Worm (Caenorhabditis elegans) whole organism, L1 larva: ENCODE data around the gene R09E10.13.

Source experiments
- C34B4.2 ChIP-seq: sonication (generic microtip); optimal IDR thresholded peaks from 2 replicates; lab custom pipeline; 2017; ENCODE audit warnings: mild to moderate bottlenecking, missing genetic modification characterization, missing compliant biosample characterization
- aha-1 ChIP-seq: fragments of 150-350 bp; optimal IDR thresholded peaks from 2 replicates; lab custom pipeline; 2014; ENCODE audit warnings: missing biosample characterization, missing genetic modification characterization
- blmp-1 ChIP-seq: fragments of 150-350 bp; optimal IDR thresholded peaks from 2 replicates; lab custom pipeline; 2014; ENCODE audit warnings: missing biosample characterization, missing genetic modification characterization
- ceh-8 ChIP-seq: fragments of 200-800 bp; sonication (Bioruptor generic); optimal IDR thresholded peaks from 2 replicates; lab custom pipeline; 2018; ENCODE audit warnings: mild to moderate bottlenecking, missing genetic modification characterization, moderate library complexity, missing compliant biosample characterization
- ceh-82 ChIP-seq, 3 experiments: fragments of 150-350 bp in 1 of 3; sonication (generic microtip) in 2 of 3; optimal IDR thresholded peaks; 2 replicates each; lab custom pipeline; 2014 to 2017; ENCODE audit warnings: missing biosample characterization in 3 of 3, missing genetic modification characterization in 3 of 3
- ceh-88 ChIP-seq: fragments of 200-800 bp; sonication (Bioruptor generic); IDR thresholded peaks from 2 replicates; pipeline ENCODE4 v1.3.6; 2022; ENCODE audit warnings: missing genetic modification characterization, missing compliant biosample characterization
- ces-1 ChIP-seq: fragments of 150-350 bp; optimal IDR thresholded peaks from 2 replicates; lab custom pipeline; 2014; ENCODE audit warnings: missing biosample characterization, missing genetic modification reagents, missing genetic modification characterization
- dsc-1 ChIP-seq: sonication (generic microtip); optimal IDR thresholded peaks from 2 replicates; lab custom pipeline; 2016; ENCODE audit warnings: mild to moderate bottlenecking, missing genetic modification characterization, missing compliant biosample characterization
- efl-1 ChIP-seq, 4 experiments: fragments of 150-350 bp; optimal IDR thresholded peaks in 3 of 4; peaks in 1 of 4; 1 replicate in 1 of 4; 2 replicates in 3 of 4; lab custom pipeline; 2014; ENCODE audit warnings: missing biosample characterization in 2 of 4, missing genetic modification characterization in 2 of 4, missing genetic modification reagents in 2 of 4
- egl-13 ChIP-seq: sonication (generic microtip); optimal IDR thresholded peaks from 2 replicates; lab custom pipeline; 2016; ENCODE audit warnings: missing genotype, missing genetic modification reagents, missing genetic modification characterization, missing compliant biosample characterization
- elt-3 ChIP-seq, 6 experiments: fragments of 150-350 bp in 1 of 6; sonication (generic microtip); optimal IDR thresholded peaks; 2 replicates each; lab custom pipeline; 2017 to 2018; ENCODE audit warnings: missing biosample characterization in 6 of 6, missing genetic modification characterization in 6 of 6, inconsistent platforms in 1 of 6
- fkh-10 ChIP-seq: sonication (generic microtip); optimal IDR thresholded peaks from 2 replicates; lab custom pipeline; 2017; ENCODE audit warnings: missing biosample characterization, missing genetic modification reagents, missing genetic modification characterization
- fkh-4 ChIP-seq: sonication (generic microtip); optimal IDR thresholded peaks from 2 replicates; lab custom pipeline; 2016; ENCODE audit warnings: missing compliant biosample characterization, missing genetic modification characterization, borderline replicate concordance
- fkh-8 ChIP-seq: sonication (generic microtip); optimal IDR thresholded peaks from 2 replicates; lab custom pipeline; 2016; ENCODE audit warnings: mild to moderate bottlenecking, missing genetic modification characterization, missing compliant biosample characterization
- fos-1 ChIP-seq: fragments of 150-350 bp; optimal IDR thresholded peaks from 2 replicates; lab custom pipeline; 2014; ENCODE audit warnings: missing biosample characterization, missing genetic modification characterization
- hpl-2 ChIP-seq: fragments of 150-350 bp; optimal IDR thresholded peaks from 2 replicates; lab custom pipeline; 2014; ENCODE audit warnings: missing biosample characterization, missing genetic modification reagents, missing genetic modification characterization
- irx-1 ChIP-seq: sonication (generic microtip); optimal IDR thresholded peaks from 2 replicates; lab custom pipeline; 2016; ENCODE audit warnings: missing genetic modification characterization, missing compliant biosample characterization
- isw-1 ChIP-seq: fragments of 200-800 bp; sonication (Bioruptor generic); IDR thresholded peaks from 2 replicates; pipeline ENCODE4 v1.3.6; 2022; ENCODE audit warnings: missing genetic modification characterization, missing compliant biosample characterization
- lin-15B ChIP-seq: fragments of 150-350 bp; sonication (generic microtip); optimal IDR thresholded peaks from 3 replicates; lab custom pipeline; 2014; ENCODE audit warnings: missing biosample characterization, missing genetic modification characterization
- lin-35 ChIP-seq, 2 experiments: fragments of 150-350 bp; optimal IDR thresholded peaks; 2 replicates each; lab custom pipeline; 2014; ENCODE audit warnings: missing biosample characterization in 2 of 2, missing genetic modification characterization in 2 of 2, missing genetic modification reagents in 2 of 2
- lir-3 ChIP-seq: sonication (generic microtip); optimal IDR thresholded peaks from 2 replicates; lab custom pipeline; 2016; ENCODE audit warnings: mild to moderate bottlenecking, missing genetic modification characterization, moderate library complexity, missing compliant biosample characterization; ENCODE audit not compliant: poor library complexity
- lsy-2 ChIP-seq, 2 experiments: fragments of 150-350 bp; optimal IDR thresholded peaks; 2 replicates each; lab custom pipeline; 2014; ENCODE audit warnings: missing biosample characterization in 2 of 2, missing genetic modification characterization in 2 of 2
- mab-9 ChIP-seq: fragments of 200-800 bp; sonication (Bioruptor generic); IDR thresholded peaks from 2 replicates; pipeline ENCODE4 v1.3.6; 2022; ENCODE audit warnings: missing genetic modification reagents, missing genetic modification characterization, missing compliant biosample characterization
- mdl-1 ChIP-seq, 2 experiments: fragments of 150-350 bp; optimal IDR thresholded peaks; 2 replicates each; lab custom pipeline; 2014 to 2017; ENCODE audit warnings: missing biosample characterization in 2 of 2, missing genetic modification characterization in 2 of 2, inconsistent platforms in 1 of 2
- mep-1 ChIP-seq: fragments of 150-350 bp; optimal IDR thresholded peaks from 2 replicates; lab custom pipeline; 2014; ENCODE audit warnings: missing biosample characterization, missing genetic modification characterization
- nhr-19 ChIP-seq: fragments of 200-800 bp; sonication (Bioruptor generic); conservative IDR thresholded peaks from 2 replicates; pipeline ENCODE4 v1.3.6; 2022; ENCODE audit warnings: missing genetic modification characterization, missing compliant biosample characterization
- nhr-20 ChIP-seq: sonication (generic microtip); optimal IDR thresholded peaks from 2 replicates; lab custom pipeline; 2016; ENCODE audit warnings: mild to moderate bottlenecking, missing genetic modification characterization, missing compliant biosample characterization
- nhr-237 ChIP-seq: fragments of 150-350 bp; optimal IDR thresholded peaks from 2 replicates; lab custom pipeline; 2014; ENCODE audit warnings: missing biosample characterization, missing genetic modification characterization
- nhr-71 ChIP-seq: sonication (generic microtip); optimal IDR thresholded peaks from 2 replicates; lab custom pipeline; 2016; ENCODE audit warnings: mild to moderate bottlenecking, missing genetic modification characterization, moderate library complexity, missing compliant biosample characterization
- nhr-77 ChIP-seq: fragments of 150-350 bp; optimal IDR thresholded peaks from 2 replicates; lab custom pipeline; 2014; ENCODE audit warnings: missing biosample characterization, missing genetic modification characterization
- nhr-84 ChIP-seq: sonication (generic microtip); optimal IDR thresholded peaks from 2 replicates; lab custom pipeline; 2017; ENCODE audit warnings: missing biosample characterization, missing genetic modification characterization
- nhr-85 ChIP-seq: sonication (generic microtip); peaks from one replicate; lab custom pipeline; 2016; ENCODE audit warnings: missing genetic modification characterization, inconsistent platforms, missing compliant biosample characterization
- nhr-90 ChIP-seq: sonication (generic microtip); optimal IDR thresholded peaks from 2 replicates; lab custom pipeline; 2016; ENCODE audit warnings: mild to moderate bottlenecking, missing genetic modification characterization, missing compliant biosample characterization; ENCODE audit not compliant: poor library complexity
- pag-3 ChIP-seq: sonication (generic microtip); optimal IDR thresholded peaks from 2 replicates; lab custom pipeline; 2017; ENCODE audit warnings: missing genetic modification characterization, mild to moderate bottlenecking, missing compliant biosample characterization, antibody characterized with exemption, borderline replicate concordance; ENCODE audit not compliant: insufficient read depth
- pax-3 ChIP-seq: fragments of 200-800 bp; sonication (Bioruptor generic); optimal IDR thresholded peaks from 2 replicates; lab custom pipeline; 2018; ENCODE audit warnings: mild to moderate bottlenecking, missing genetic modification characterization, moderate library complexity, missing compliant biosample characterization
- pqm-1 ChIP-seq: sonication (generic microtip); optimal IDR thresholded peaks from 3 replicates; lab custom pipeline; 2017; ENCODE audit warnings: missing biosample characterization, missing genetic modification characterization
- rnt-1 ChIP-seq: sonication (generic microtip); optimal IDR thresholded peaks from 2 replicates; lab custom pipeline; 2016; ENCODE audit warnings: mild to moderate bottlenecking, missing genetic modification characterization, moderate library complexity, missing compliant biosample characterization
- snpc-4 ChIP-seq: fragments of 150-350 bp; optimal IDR thresholded peaks from 2 replicates; lab custom pipeline; 2014; ENCODE audit warnings: missing biosample characterization, missing genetic modification characterization
- snu-23 ChIP-seq: sonication (generic microtip); optimal IDR thresholded peaks from 2 replicates; lab custom pipeline; 2016; ENCODE audit warnings: missing genetic modification characterization, missing compliant biosample characterization
- sox-4 ChIP-seq: sonication (generic microtip); optimal IDR thresholded peaks from 2 replicates; lab custom pipeline; 2016; ENCODE audit warnings: missing genetic modification characterization, missing compliant biosample characterization
- sup-37 ChIP-seq: fragments of 200-800 bp; sonication (Bioruptor generic); optimal IDR thresholded peaks from 2 replicates; lab custom pipeline; 2018; ENCODE audit warnings: mild to moderate bottlenecking, missing genetic modification characterization, missing compliant biosample characterization
- swsn-7 ChIP-seq: sonication (generic microtip); optimal IDR thresholded peaks from 2 replicates; lab custom pipeline; 2016; ENCODE audit warnings: missing genetic modification characterization, missing compliant biosample characterization
- tbx-2 ChIP-seq: sonication (generic microtip); optimal IDR thresholded peaks from 2 replicates; lab custom pipeline; 2016; ENCODE audit warnings: missing genetic modification characterization, missing compliant biosample characterization
- tlp-1 ChIP-seq: fragments of 150-350 bp; optimal IDR thresholded peaks from 2 replicates; lab custom pipeline; 2014; ENCODE audit warnings: missing biosample characterization, missing genetic modification characterization
- unc-130 ChIP-seq: fragments of 150-350 bp; optimal IDR thresholded peaks from 2 replicates; lab custom pipeline; 2017; ENCODE audit warnings: missing biosample characterization, missing genetic modification characterization, inconsistent platforms
- unc-30 ChIP-seq: sonication (generic microtip); optimal IDR thresholded peaks from 2 replicates; lab custom pipeline; 2017; ENCODE audit warnings: missing biosample characterization, missing genetic modification characterization
- unc-62 ChIP-seq: fragments of 150-350 bp; optimal IDR thresholded peaks from 2 replicates; lab custom pipeline; 2014; ENCODE audit warnings: missing biosample characterization, missing genetic modification reagents, missing genetic modification characterization
- xbp-1 ChIP-seq: sonication (generic microtip); optimal IDR thresholded peaks from 2 replicates; lab custom pipeline; 2016; ENCODE audit warnings: missing genetic modification characterization, missing compliant biosample characterization
- ztf-11 ChIP-seq, 2 experiments: sonication (generic microtip); optimal IDR thresholded peaks; 2 replicates each; lab custom pipeline; 2016 to 2017; ENCODE audit warnings: missing genetic modification characterization in 2 of 2, missing biosample characterization in 1 of 2, missing compliant biosample characterization in 1 of 2

R09E10.13 gene

ce11 chrIV:10295084-10295483 is at the start of gene R09E10.13:
R09E10.13 (minus strand) TSS chrIV:10295144.
- TF ChIP-seq nhr-20 (peak; percentile 33), lin-35 (GFP tag; optimal IDR thresholded peaks at IDR 0.05; lab: Kevin White, UChicago) (peak in 1 of 2 experiments; percentile 43), nhr-19 (GFP tag; lab: Robert Waterston, UW) (peak; percentile 27; the same call in 1 of the 2 replicates), xbp-1 (tag; lab: Kevin White, UChicago) (no peak), pag-3 (tag; lab: Kevin White, UChicago) (no peak), efl-1 (optimal IDR thresholded peaks at IDR 0.05; lab: Kevin White, UChicago) (no peak), efl-1 (GFP tag; optimal IDR thresholded peaks at IDR 0.05 in 1 of 2; lab: Kevin White, UChicago) (peak in 1 of 2 experiments; percentile 36), nhr-85 (tag; lab: Kevin White, UChicago) (peak; percentile 81)

DNA sequence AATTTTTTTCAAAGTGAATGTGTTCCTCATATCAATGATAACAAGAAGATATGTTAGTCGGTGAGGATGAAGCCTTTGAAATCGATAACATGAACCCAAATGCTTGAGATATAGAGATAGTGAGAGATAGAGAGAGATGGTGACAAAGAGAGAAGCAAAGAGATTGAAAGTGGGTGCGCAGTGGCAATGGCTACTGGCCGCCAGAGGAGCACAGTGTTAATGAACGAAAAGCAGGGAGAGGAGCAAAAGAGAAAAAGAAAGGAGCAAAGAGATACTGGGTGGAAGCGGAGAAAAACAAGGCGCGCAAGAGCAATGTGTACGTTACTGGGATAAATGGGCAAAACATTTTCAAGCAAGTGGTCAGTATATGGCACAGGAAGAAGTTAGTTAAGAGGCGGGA is 49.7 kb upstream of the R09E10.13 start:
- peak; percentile 20 for TF ChIP-seq egl-13 (tag; lab: Kevin White, UChicago)
- TF ChIP-seq ceh-8 (GFP tag; lab: Kevin White, UChicago) = no peak
- TF ChIP-seq lir-3 (tag; lab: Kevin White, UChicago) = no peak
- TF ChIP-seq hpl-2 = no peak
- TF ChIP-seq pax-3 (tag; lab: Kevin White, UChicago) = no peak
- peak; percentile 55 for TF ChIP-seq snu-23 (GFP tag; lab: Kevin White, UChicago)
- TF ChIP-seq snpc-4 (tag; lab: Kevin White, UChicago) = no peak
- TF ChIP-seq nhr-237 (tag; lab: Kevin White, UChicago) = no peak
- peak; percentile 56 for TF ChIP-seq nhr-71 (tag; lab: Kevin White, UChicago)
- TF ChIP-seq pag-3 (tag; lab: Kevin White, UChicago) = no peak
- TF ChIP-seq aha-1 (tag; lab: Kevin White, UChicago) = no peak
- no peak for TF ChIP-seq pqm-1 (tag; lab: Kevin White, UChicago)
- TF ChIP-seq ceh-88 = no peak
- TF ChIP-seq efl-1 (optimal IDR thresholded peaks at IDR 0.05; lab: Kevin White, UChicago) = peak in 1 of 2 experiments; percentile 41
- no peak for TF ChIP-seq efl-1 (GFP tag; optimal IDR thresholded peaks at IDR 0.05 in 1 of 2; lab: Kevin White, UChicago)
- TF ChIP-seq mdl-1 (tag; optimal IDR thresholded peaks at IDR 0.05; lab: Kevin White, UChicago) = no peak
- TF ChIP-seq mab-9 (GFP tag; lab: Robert Waterston, UW) = no peak
- no peak for TF ChIP-seq nhr-19 (GFP tag; lab: Robert Waterston, UW)
- peak in 1 of 2 experiments; percentile 22 for TF ChIP-seq lin-35 (GFP tag; optimal IDR thresholded peaks at IDR 0.05; lab: Kevin White, UChicago)
- TF ChIP-seq fkh-8 (tag; lab: Kevin White, UChicago) = peak; percentile 52
- no peak for TF ChIP-seq fos-1 (tag; lab: Kevin White, UChicago)
- no peak for TF ChIP-seq nhr-85 (tag; lab: Kevin White, UChicago)
- no peak for TF ChIP-seq nhr-77
- TF ChIP-seq tbx-2 (tag; lab: Kevin White, UChicago) = peak; percentile 55
- peak; percentile 24 for TF ChIP-seq dsc-1 (tag; lab: Kevin White, UChicago)
- peak; percentile 61 for TF ChIP-seq mep-1
- TF ChIP-seq xbp-1 (tag; lab: Kevin White, UChicago) = peak; percentile 23
- TF ChIP-seq unc-130 (tag; lab: Kevin White, UChicago) = no peak
- TF ChIP-seq rnt-1 (tag; lab: Kevin White, UChicago) = peak; percentile 70
- TF ChIP-seq irx-1 (tag; lab: Kevin White, UChicago) = no peak
- no peak for TF ChIP-seq ztf-11 (tag; optimal IDR thresholded peaks at IDR 0.05; lab: Kevin White, UChicago)
- peak; percentile 15 for TF ChIP-seq fkh-10 (GFP tag; lab: Kevin White, UChicago)
- no peak for TF ChIP-seq isw-1 (GFP tag; lab: Robert Waterston, UW)
- TF ChIP-seq fkh-4 (tag; lab: Kevin White, UChicago) = no peak
- peak in 2 of 3 experiments; percentile 14 to 63 for TF ChIP-seq ceh-82 (tag; optimal IDR thresholded peaks at IDR 0.05; lab: Kevin White, UChicago)
- TF ChIP-seq lin-15B (tag; lab: Kevin White, UChicago) = no peak
- no peak for TF ChIP-seq tlp-1 (tag; lab: Kevin White, UChicago)
- no peak for TF ChIP-seq ces-1 (GFP tag; lab: Kevin White, UChicago)
- TF ChIP-seq sup-37 (GFP tag; lab: Kevin White, UChicago) = no peak
- no peak for TF ChIP-seq elt-3 (tag; optimal IDR thresholded peaks at IDR 0.05; lab: Kevin White, UChicago)
- no peak for TF ChIP-seq nhr-90 (tag; lab: Kevin White, UChicago)
- TF ChIP-seq unc-30 = no peak
- no peak for TF ChIP-seq sox-4 (tag; lab: Kevin White, UChicago)
- no peak for TF ChIP-seq C34B4.2 (tag; lab: Kevin White, UChicago)
- peak; percentile 28 to 43 for TF ChIP-seq lsy-2 (tag; optimal IDR thresholded peaks at IDR 0.05; lab: Kevin White, UChicago)
- TF ChIP-seq unc-62 (GFP tag; lab: Kevin White, UChicago) = no peak
- TF ChIP-seq nhr-84 = no peak
- peak; percentile 46 for TF ChIP-seq swsn-7 (tag; lab: Kevin White, UChicago)
- no peak for TF ChIP-seq blmp-1 (tag; lab: Kevin White, UChicago)
